Worm (Caenorhabditis elegans): ENCODE measurements around the gene cbn-1.

DNA sequence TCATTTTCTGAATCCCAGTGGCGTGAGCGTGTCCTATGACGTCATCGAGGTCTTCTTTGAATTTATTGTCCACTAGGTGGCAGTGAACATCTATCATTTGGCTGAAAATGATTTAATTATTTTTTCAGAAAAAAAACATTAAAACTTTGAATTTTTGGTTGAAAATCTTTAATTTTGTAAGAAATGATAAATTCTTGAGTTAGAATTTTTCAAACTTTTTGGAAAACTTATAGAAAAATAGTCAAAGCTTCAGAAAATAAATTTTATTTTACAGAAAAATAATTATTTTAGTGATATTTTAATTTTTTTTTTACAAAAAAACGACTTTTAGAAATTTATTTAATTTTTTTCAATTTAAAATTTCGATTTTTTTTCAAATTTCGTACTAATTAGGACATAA, 53.7 kb downstream of the cbn-1 start, which contains the start of gene B0432.8:
- TF ChIP-seq dao-5 (tag; optimal IDR thresholded peaks at IDR 0.05) = no peak
- no peak for TF ChIP-seq him-1 (tag; optimal IDR thresholded peaks at IDR 0.05)
- TF ChIP-seq W03F9.2 (tag; optimal IDR thresholded peaks at IDR 0.05) = no peak
